Fruit fly (Drosophila melanogaster) whole organism, wandering third instar larva: Measurements from ENCODE around the gene mRpS6.

Experiments used
- Abd-B ChIP-seq: fragments of >200 bp; optimal IDR thresholded peaks from 2 replicates; lab custom pipeline; 2017; ENCODE audit warnings: missing biosample characterization, missing genetic modification characterization
- CG32264 ChIP-seq: fragments of 200-800 bp; sonication (Bioruptor generic); optimal IDR thresholded peaks from 2 replicates; lab custom pipeline; 2016; ENCODE audit warnings: missing biosample characterization, missing genetic modification characterization
- CrebA ChIP-seq: fragments of 200-800 bp; sonication (Bioruptor generic); optimal IDR thresholded peaks from 2 replicates; lab custom pipeline; 2016; ENCODE audit warnings: missing biosample characterization, mild to moderate bottlenecking, missing genetic modification characterization, borderline replicate concordance
- Dfd ChIP-seq: fragments of >200 bp; optimal IDR thresholded peaks from 2 replicates; lab custom pipeline; 2017; ENCODE audit warnings: missing biosample characterization, missing genetic modification characterization
- Dif ChIP-seq: fragments of 200-275, 200-300 bp; sonication (Bioruptor generic); optimal IDR thresholded peaks from 2 replicates; lab custom pipeline; 2018; ENCODE audit warnings: missing biosample characterization, missing genetic modification characterization; ENCODE audit not compliant: partially characterized antibody
- GATAd ChIP-seq: sonication (Bioruptor generic); optimal IDR thresholded peaks from 2 replicates; lab custom pipeline; 2016; ENCODE audit warnings: missing biosample characterization, missing genetic modification characterization
- Hnf4 ChIP-seq: fragments of 200-800 bp; sonication (Bioruptor generic); optimal IDR thresholded peaks from 2 replicates; lab custom pipeline; 2016; ENCODE audit warnings: missing biosample characterization, mild to moderate bottlenecking, missing genetic modification characterization
- Hr78 ChIP-seq: fragments of >200 bp; optimal IDR thresholded peaks from 2 replicates; lab custom pipeline; 2017; ENCODE audit warnings: missing biosample characterization, missing genetic modification characterization
- Jra ChIP-seq: sonication (Bioruptor generic); optimal IDR thresholded peaks from 2 replicates; lab custom pipeline; 2016; ENCODE audit warnings: missing biosample characterization, missing genetic modification characterization
- Mio ChIP-seq: sonication (Bioruptor generic); optimal IDR thresholded peaks from 2 replicates; lab custom pipeline; 2016; ENCODE audit warnings: missing biosample characterization, missing genetic modification characterization
- Myc ChIP-seq: fragments of >200 bp; optimal IDR thresholded peaks from 2 replicates; lab custom pipeline; 2017
- N ChIP-seq: fragments of >200 bp; optimal IDR thresholded peaks from 2 replicates; lab custom pipeline; 2018; ENCODE audit warnings: missing biosample characterization, missing external identifiers, missing genetic modification characterization
- OdsH ChIP-seq: fragments of 200-800 bp; sonication (Bioruptor generic); optimal IDR thresholded peaks from 2 replicates; lab custom pipeline; 2016; ENCODE audit warnings: missing biosample characterization, mild to moderate bottlenecking, missing genetic modification characterization
- Rel ChIP-seq, 2 experiments: fragments of 200-800 bp; sonication (Bioruptor generic) in 1 of 2; optimal IDR thresholded peaks; 2 replicates in 1 of 2; 3 replicates in 1 of 2; lab custom pipeline; 2016 to 2019; ENCODE audit warnings: mild to moderate bottlenecking in 2 of 2, missing biosample characterization in 2 of 2, missing genetic modification characterization in 2 of 2, moderate library complexity in 1 of 2
- Sp1 ChIP-seq: fragments of 200-800 bp; sonication (Bioruptor generic); optimal IDR thresholded peaks from 3 replicates; lab custom pipeline; 2019; ENCODE audit warnings: missing biosample characterization, mild to moderate bottlenecking, missing genetic modification characterization, moderate library complexity
- Vsx2 ChIP-seq: fragments of 200-300, 225-300 bp; sonication (Bioruptor generic); optimal IDR thresholded peaks from 2 replicates; lab custom pipeline; 2018; ENCODE audit warnings: missing biosample characterization, missing genetic modification characterization; ENCODE audit not compliant: partially characterized antibody
- br ChIP-seq: fragments of 200-800 bp; sonication (Bioruptor generic); optimal IDR thresholded peaks from 2 replicates; lab custom pipeline; 2016; ENCODE audit warnings: missing biosample characterization, missing genetic modification characterization
- brk ChIP-seq: fragments of 200-800 bp; sonication (Bioruptor generic); optimal IDR thresholded peaks from 2 replicates; lab custom pipeline; 2016; ENCODE audit warnings: missing biosample characterization, mild to moderate bottlenecking, missing genetic modification characterization
- dl ChIP-seq, 2 experiments: fragments of 175-275, 200-275 bp in 1 of 2; fragments of 200-275 bp in 1 of 2; sonication (Bioruptor generic); optimal IDR thresholded peaks; lab custom pipeline; 2018; ENCODE audit warnings: mild to moderate bottlenecking in 2 of 2, missing biosample characterization in 2 of 2, missing genetic modification characterization in 2 of 2, moderate library complexity in 2 of 2; ENCODE audit not compliant: partially characterized antibody in 2 of 2, insufficient read depth in 1 of 2
- dmrt93B ChIP-seq: fragments of 200-800 bp; sonication (Bioruptor generic); optimal IDR thresholded peaks from 2 replicates; lab custom pipeline; 2018; ENCODE audit warnings: missing biosample characterization, mild to moderate bottlenecking, missing genetic modification characterization
- dsf ChIP-seq: sonication (Bioruptor generic); optimal IDR thresholded peaks from 2 replicates; lab custom pipeline; 2016; ENCODE audit warnings: missing biosample characterization, missing genetic modification characterization, borderline replicate concordance
- ey ChIP-seq: fragments of 200-800 bp; sonication (Bioruptor generic); optimal IDR thresholded peaks from 2 replicates; lab custom pipeline; 2016; ENCODE audit warnings: missing biosample characterization, missing genetic modification characterization
- foxo ChIP-seq, 2 experiments: fragments of 200-800 bp; sonication (Bioruptor generic); optimal IDR thresholded peaks; 2 replicates in 1 of 2; 3 replicates in 1 of 2; lab custom pipeline; 2016 to 2017; ENCODE audit warnings: missing biosample characterization in 2 of 2, missing genetic modification characterization in 2 of 2
- h ChIP-seq: fragments of 200-800 bp; sonication (Bioruptor generic); optimal IDR thresholded peaks from 3 replicates; lab custom pipeline; 2016; ENCODE audit warnings: missing biosample characterization, mild to moderate bottlenecking, missing genetic modification characterization
- jim ChIP-seq: fragments of 175-275, 200-325 bp; sonication (Bioruptor generic); optimal IDR thresholded peaks from 2 replicates; lab custom pipeline; 2016; ENCODE audit warnings: missing biosample characterization, mild to moderate bottlenecking, missing genetic modification characterization
- lola ChIP-seq: fragments of >200 bp; optimal IDR thresholded peaks from 2 replicates; lab custom pipeline; 2017; ENCODE audit warnings: missing biosample characterization, missing genetic modification characterization
- pan ChIP-seq: fragments of >200 bp; optimal IDR thresholded peaks from 2 replicates; lab custom pipeline; 2017
- psq ChIP-seq: fragments of 200-800 bp; sonication (Bioruptor generic); optimal IDR thresholded peaks from 3 replicates; lab custom pipeline; 2017; ENCODE audit warnings: missing biosample characterization, mild to moderate bottlenecking, missing genetic modification characterization, moderate library complexity
- rgr ChIP-seq: fragments of 200-800 bp; sonication (Bioruptor generic); optimal IDR thresholded peaks from 3 replicates; lab custom pipeline; 2016; ENCODE audit warnings: missing biosample characterization, mild to moderate bottlenecking, missing genetic modification characterization
- sage ChIP-seq: fragments of 200-800 bp; sonication (Bioruptor generic); optimal IDR thresholded peaks from 2 replicates; lab custom pipeline; 2016; ENCODE audit warnings: missing biosample characterization, mild to moderate bottlenecking, missing genetic modification characterization
- sv ChIP-seq: fragments of 200-800 bp; sonication (Bioruptor generic); optimal IDR thresholded peaks from 3 replicates; lab custom pipeline; 2016; ENCODE audit warnings: missing biosample characterization, missing genetic modification characterization
- tai ChIP-seq: sonication (Bioruptor generic); optimal IDR thresholded peaks from 2 replicates; lab custom pipeline; 2016; ENCODE audit warnings: missing biosample characterization, missing genetic modification characterization
- usp ChIP-seq: fragments of >200 bp; optimal IDR thresholded peaks from 2 replicates; lab custom pipeline; 2017; ENCODE audit warnings: missing biosample characterization, missing genetic modification characterization
- woc ChIP-seq: sonication (Bioruptor generic); optimal IDR thresholded peaks from 2 replicates; lab custom pipeline; 2016; ENCODE audit warnings: missing biosample characterization, mild to moderate bottlenecking, missing genetic modification characterization

Gene mRpS6

dm6 chr3L:4359688-4360375 lies 4.5 kb upstream of the mRpS6 start:
- no peak for TF ChIP-seq tai (GFP tag; lab: Kevin White, UChicago)
- peak; percentile 6 for TF ChIP-seq Dfd (GFP tag; lab: Kevin White, UChicago)

- TF ChIP-seq CrebA (GFP tag; lab: Kevin White, UChicago) = peak; percentile 50
- TF ChIP-seq tai (GFP tag; lab: Kevin White, UChicago) = no peak
- no peak for TF ChIP-seq usp (GFP tag; lab: Kevin White, UChicago)
- TF ChIP-seq Mio (GFP tag; lab: Kevin White, UChicago) = no peak
- peak; percentile 45 for TF ChIP-seq h (GFP tag; lab: Kevin White, UChicago)
- no peak for TF ChIP-seq N
- no peak for TF ChIP-seq dsf (GFP tag; lab: Kevin White, UChicago)
- no peak for TF ChIP-seq CG32264 (GFP tag; lab: Kevin White, UChicago)
- no peak for TF ChIP-seq Abd-B (GFP tag; lab: Kevin White, UChicago)
- TF ChIP-seq dl (GFP tag; optimal IDR thresholded peaks at IDR 0.05; lab: Kevin White, UChicago; ENCODE audit: insufficient read depth in 1 of 2, partially characterized antibody in 2 of 2) = no peak
- no peak for TF ChIP-seq br
- peak; percentile 7 for TF ChIP-seq sage (GFP tag; lab: Kevin White, UChicago)
- TF ChIP-seq brk (GFP tag; lab: Kevin White, UChicago) = peak; percentile 3
- peak; percentile 35 for TF ChIP-seq Dif (GFP tag; lab: Kevin White, UChicago)
- TF ChIP-seq Jra (GFP tag; lab: Kevin White, UChicago) = no peak
- TF ChIP-seq Rel (GFP tag; optimal IDR thresholded peaks at IDR 0.05; lab: Kevin White, UChicago) = no peak
- no peak for TF ChIP-seq Rel (tag; optimal IDR thresholded peaks at IDR 0.05; lab: Kevin White, UChicago)
- TF ChIP-seq Vsx2 (GFP tag; lab: Kevin White, UChicago) = peak; percentile 53
- no peak for TF ChIP-seq foxo (GFP tag; optimal IDR thresholded peaks at IDR 0.05; lab: Kevin White, UChicago)
- TF ChIP-seq lola (GFP tag; lab: Kevin White, UChicago) = no peak
Measured at dm6 chr3L:4360376-4360703, 4.0 kb upstream of the mRpS6 start.

- TF ChIP-seq CG32264 (GFP tag; lab: Kevin White, UChicago) = no peak
- TF ChIP-seq OdsH (GFP tag; lab: Kevin White, UChicago) = no peak
- TF ChIP-seq woc (GFP tag; lab: Kevin White, UChicago) = no peak
- TF ChIP-seq lola (GFP tag; lab: Kevin White, UChicago) = no peak
- no peak for TF ChIP-seq sv (GFP tag; lab: Kevin White, UChicago)
- TF ChIP-seq Mio (GFP tag; lab: Kevin White, UChicago) = no peak
- TF ChIP-seq br = no peak
- no peak for TF ChIP-seq GATAd
- TF ChIP-seq, all 38 proteins: peak for 0
Measured at dm6 chr3L:4362937-4363336, 1.4 kb upstream of the mRpS6 start.

dm6 chr3L:4363484-4363883 lies 866 bp upstream of the mRpS6 start:
- TF ChIP-seq psq (GFP tag; lab: Kevin White, UChicago) (no peak), dsf (GFP tag; lab: Kevin White, UChicago) (no peak), dl (GFP tag; optimal IDR thresholded peaks at IDR 0.05; lab: Kevin White, UChicago; ENCODE audit: insufficient read depth in 1 of 2, partially characterized antibody in 2 of 2) (no peak), GATAd (no peak), jim (GFP tag; lab: Kevin White, UChicago) (no peak), Abd-B (GFP tag; lab: Kevin White, UChicago) (no peak), N (no peak), foxo (GFP tag; optimal IDR thresholded peaks at IDR 0.05; lab: Kevin White, UChicago) (no peak), Myc (lab: Kevin White, UChicago) (no peak), lola (GFP tag; lab: Kevin White, UChicago) (no peak)

- no peak for TF ChIP-seq CG32264 (GFP tag; lab: Kevin White, UChicago)
- TF ChIP-seq CrebA (GFP tag; lab: Kevin White, UChicago) = peak; percentile 51
Measured at dm6 chr3L:4365197-4365596, 847 bp downstream of the mRpS6 start, which contains the start of gene CG33514. CG33514 (plus strand) TSS chr3L:4365434.

dm6 chr3L:4367339-4367738 lies 3.0 kb downstream of the mRpS6 start, which contains the start of gene CG11342:
CG11342 (minus strand) TSS chr3L:4367458.
- TF ChIP-seq pan (lab: Kevin White, UChicago) = no peak
- TF ChIP-seq Mio (GFP tag; lab: Kevin White, UChicago) = no peak
- no peak for TF ChIP-seq Sp1 (GFP tag; lab: Kevin White, UChicago)
- no peak for TF ChIP-seq CG32264 (GFP tag; lab: Kevin White, UChicago)
- TF ChIP-seq Hnf4 (GFP tag; lab: Kevin White, UChicago) = peak; percentile 76
- TF ChIP-seq psq (GFP tag; lab: Kevin White, UChicago) = no peak
- TF ChIP-seq Vsx2 (GFP tag; lab: Kevin White, UChicago) = no peak
- peak; percentile 11 for TF ChIP-seq OdsH (GFP tag; lab: Kevin White, UChicago)
- TF ChIP-seq Hr78 (GFP tag; lab: Kevin White, UChicago) = no peak
- no peak for TF ChIP-seq dmrt93B (GFP tag; lab: Kevin White, UChicago)
- peak; percentile 8 for TF ChIP-seq Jra (GFP tag; lab: Kevin White, UChicago)
- no peak for TF ChIP-seq lola (GFP tag; lab: Kevin White, UChicago)
- no peak for TF ChIP-seq Rel (GFP tag; optimal IDR thresholded peaks at IDR 0.05; lab: Kevin White, UChicago)
- no peak for TF ChIP-seq Rel (tag; optimal IDR thresholded peaks at IDR 0.05; lab: Kevin White, UChicago)
- no peak for TF ChIP-seq h (GFP tag; lab: Kevin White, UChicago)
- TF ChIP-seq dl (GFP tag; optimal IDR thresholded peaks at IDR 0.05; lab: Kevin White, UChicago; ENCODE audit: insufficient read depth in 1 of 2, partially characterized antibody in 2 of 2) = no peak
- peak; percentile 2 for TF ChIP-seq woc (GFP tag; lab: Kevin White, UChicago)
- no peak for TF ChIP-seq sv (GFP tag; lab: Kevin White, UChicago)
- no peak for TF ChIP-seq GATAd
- TF ChIP-seq Abd-B (GFP tag; lab: Kevin White, UChicago) = no peak
- TF ChIP-seq rgr (GFP tag; lab: Kevin White, UChicago) = peak; percentile 57
- TF ChIP-seq usp (GFP tag; lab: Kevin White, UChicago) = no peak
- TF ChIP-seq tai (GFP tag; lab: Kevin White, UChicago) = peak; percentile 77
- no peak for TF ChIP-seq ey
- TF ChIP-seq foxo (GFP tag; optimal IDR thresholded peaks at IDR 0.05; lab: Kevin White, UChicago) = peak in 1 of 2 experiments; percentile 43
